Worm (Caenorhabditis elegans): ENCODE data around the gene ZK616.1.
A peak's percentile ranks its signal among the peaks of the same experiment; 100 is the strongest.

ce11 chrIV:5364135-5364609 lies 36.5 kb upstream of the ZK616.1 start, which contains the start of the genes hda-6 and F41H10.4:
- TF ChIP-seq zip-11 (GFP tag; IDR thresholded peaks at IDR 0.05) (no peak), nhr-237 (tag; optimal IDR thresholded peaks at IDR 0.05) (no peak), Y75B8A.6 (GFP tag; IDR thresholded peaks at IDR 0.05) (no peak), Y105C5A.15 (GFP tag; IDR thresholded peaks at IDR 0.05) (no peak), unc-62 (GFP tag; optimal IDR thresholded peaks at IDR 0.05 in 1 of 2) (peak in 1 of 2 experiments; percentile 81), unc-62 (tag; optimal IDR thresholded peaks at IDR 0.05) (no peak), mep-1 (tag; optimal IDR thresholded peaks at IDR 0.05) (peak; percentile 77), snpc-4 (tag; optimal IDR thresholded peaks at IDR 0.05) (no peak), aha-1 (tag) (peak; percentile 22), nhr-25 (tag; optimal IDR thresholded peaks at IDR 0.05; ENCODE audit: borderline replicate concordance, insufficient read depth) (no peak), fkh-10 (GFP tag; optimal IDR thresholded peaks at IDR 0.05) (no peak), nhr-76 (tag; optimal IDR thresholded peaks at IDR 0.05) (no peak), ces-1 (GFP tag; optimal IDR thresholded peaks at IDR 0.05) (no peak)
